Fruit fly (Drosophila melanogaster) whole organism, embryonic: ENCODE results near the gene Tcs4.

Experiments
- Ada2b ChIP-seq: fragments of 200-800 bp; sonication (Bioruptor generic); IDR thresholded peaks from 2 replicates; pipeline ENCODE4 v1.3.6; 2022; ENCODE audit warnings: missing biosample characterization, missing genetic modification characterization
- Bgb ChIP-seq: fragments of 200-800 bp; sonication (Bioruptor generic); IDR thresholded peaks from 2 replicates; pipeline ENCODE4 v1.3.6; 2022; ENCODE audit warnings: missing biosample characterization, missing genetic modification characterization; ENCODE audit not compliant: partially characterized antibody
- CG10267 ChIP-seq: fragments of 200-800 bp; sonication (Bioruptor generic); optimal IDR thresholded peaks from 2 replicates; lab custom pipeline; 2018; ENCODE audit warnings: missing biosample characterization, mild to moderate bottlenecking, missing genetic modification characterization, moderate library complexity
- CG11085 ChIP-seq: fragments of 200-800 bp; sonication (Bioruptor generic); IDR thresholded peaks from 2 replicates; pipeline ENCODE4 v1.3.6; 2022; ENCODE audit warnings: missing biosample characterization, missing genetic modification characterization
- CG12659 ChIP-seq: fragments of 200-800 bp; sonication (Bioruptor generic); optimal IDR thresholded peaks from 3 replicates; lab custom pipeline; 2017; ENCODE audit warnings: mild to moderate bottlenecking, missing biosample characterization, missing genetic modification reagents, missing genetic modification characterization
- CG13287 ChIP-seq: fragments of 200-800 bp; sonication (Bioruptor generic); IDR thresholded peaks from 2 replicates; pipeline ENCODE4 v1.3.6; 2022; ENCODE audit warnings: missing biosample characterization, missing genetic modification characterization; ENCODE audit not compliant: partially characterized antibody
- CG14441 ChIP-seq: fragments of 200-800 bp; sonication (Bioruptor generic); IDR thresholded peaks from 2 replicates; pipeline ENCODE4 v1.3.6; 2022; ENCODE audit warnings: missing biosample characterization, missing genetic modification characterization
- CG15514 ChIP-seq: fragments of 200-800 bp; sonication (Bioruptor generic); optimal IDR thresholded peaks from 3 replicates; lab custom pipeline; 2017; ENCODE audit warnings: missing biosample characterization, missing genetic modification characterization, mild to moderate bottlenecking, moderate library complexity, missing genetic modification reagents
- CG1602 ChIP-seq: fragments of 200-800 bp; sonication (Bioruptor generic); optimal IDR thresholded peaks from 3 replicates; lab custom pipeline; 2016; ENCODE audit warnings: missing biosample characterization, missing genetic modification characterization
- CG2116 ChIP-seq: fragments of 200-800 bp; sonication (Bioruptor generic); optimal IDR thresholded peaks from 3 replicates; lab custom pipeline; 2018; ENCODE audit warnings: missing biosample characterization, mild to moderate bottlenecking, missing genetic modification characterization
- CG30020 ChIP-seq: fragments of 200-800 bp; optimal IDR thresholded peaks from 2 replicates; lab custom pipeline; 2019; ENCODE audit warnings: missing biosample characterization, mild to moderate bottlenecking, missing genetic modification characterization, moderate library complexity
- CG34224 ChIP-seq: fragments of 200-800 bp; sonication (Bioruptor generic); IDR thresholded peaks from 3 replicates; pipeline ENCODE4 v1.3.6; 2022; ENCODE audit warnings: missing biosample characterization, missing genetic modification characterization; ENCODE audit not compliant: partially characterized antibody
- CG6791 ChIP-seq: fragments of 200-800 bp; sonication (Bioruptor generic); IDR thresholded peaks from 3 replicates; pipeline ENCODE4 v1.3.6; 2022; ENCODE audit warnings: missing biosample characterization, missing genetic modification characterization; ENCODE audit not compliant: partially characterized antibody
- CG8290 ChIP-seq, 3 experiments: fragments of 200-800 bp; sonication (Bioruptor generic); optimal IDR thresholded peaks; 2 replicates each; lab custom pipeline; 2016 to 2019; ENCODE audit warnings: missing biosample characterization in 3 of 3, missing genetic modification characterization in 3 of 3, mild to moderate bottlenecking in 2 of 3, moderate library complexity in 1 of 3
- CG9797 ChIP-seq: fragments of 200-800 bp; sonication (Bioruptor generic); optimal IDR thresholded peaks from 3 replicates; lab custom pipeline; 2018; ENCODE audit warnings: missing biosample characterization, mild to moderate bottlenecking, missing genetic modification characterization
- Dll ChIP-seq: fragments of 200-800 bp; sonication (Bioruptor generic); IDR thresholded peaks from 4 replicates; pipeline ENCODE4 v1.3.6; 2022; ENCODE audit warnings: missing biosample characterization, missing genetic modification characterization; ENCODE audit not compliant: partially characterized antibody
- E2f2 ChIP-seq: fragments of 200-800 bp; sonication (Bioruptor generic); IDR thresholded peaks from 2 replicates; pipeline ENCODE4 v1.3.6; 2022; ENCODE audit warnings: missing biosample characterization, missing genetic modification characterization
- Hmx ChIP-seq: fragments of 200-800 bp; sonication (Bioruptor generic); optimal IDR thresholded peaks from 2 replicates; lab custom pipeline; 2016; ENCODE audit warnings: missing biosample characterization, missing genetic modification characterization
- Lhr ChIP-seq: fragments of 200-800 bp; sonication (Bioruptor generic); optimal IDR thresholded peaks from 3 replicates; lab custom pipeline; 2017; ENCODE audit warnings: mild to moderate bottlenecking, missing biosample characterization, missing genetic modification reagents, missing genetic modification characterization
- MBD-R2 ChIP-seq: fragments of 200-800 bp; sonication (Bioruptor generic); IDR thresholded peaks from 2 replicates; pipeline ENCODE4 v1.3.6; 2022; ENCODE audit warnings: missing biosample characterization, missing genetic modification characterization
- MESR4 ChIP-seq: fragments of 200-800 bp; sonication (Bioruptor generic); optimal IDR thresholded peaks from 2 replicates; lab custom pipeline; 2018; ENCODE audit warnings: missing biosample characterization, mild to moderate bottlenecking, missing genetic modification characterization, moderate library complexity
- Oli ChIP-seq: fragments of 200-800 bp; sonication (Bioruptor generic); optimal IDR thresholded peaks from 2 replicates; lab custom pipeline; 2018; ENCODE audit warnings: missing biosample characterization, mild to moderate bottlenecking, missing genetic modification characterization, moderate library complexity
- Scr ChIP-seq: fragments of 200-800 bp; sonication (Bioruptor generic); IDR thresholded peaks from 2 replicates; pipeline ENCODE4 v1.3.6; 2022; ENCODE audit warnings: missing biosample characterization, missing genetic modification characterization; ENCODE audit not compliant: partially characterized antibody
- Sry-β ChIP-seq: fragments of 200-800 bp; sonication (Bioruptor generic); optimal IDR thresholded peaks from 2 replicates; lab custom pipeline; 2018; ENCODE audit warnings: missing biosample characterization, mild to moderate bottlenecking, missing genetic modification characterization, moderate library complexity
- YL-1 ChIP-seq: fragments of 200-800 bp; sonication (Bioruptor generic); optimal IDR thresholded peaks from 3 replicates; lab custom pipeline; 2017; ENCODE audit warnings: missing biosample characterization, mild to moderate bottlenecking, missing genetic modification characterization
- amos ChIP-seq: fragments of 200-800 bp; sonication (Bioruptor generic); IDR thresholded peaks from 2 replicates; pipeline ENCODE4 v1.3.6; 2022; ENCODE audit warnings: missing biosample characterization, missing genetic modification characterization; ENCODE audit not compliant: partially characterized antibody
- ato ChIP-seq: fragments of 200-800 bp; sonication (Bioruptor generic); IDR thresholded peaks from 2 replicates; pipeline ENCODE4 v1.3.6; 2022; ENCODE audit warnings: missing biosample characterization, missing genetic modification characterization; ENCODE audit not compliant: partially characterized antibody
- bab2 ChIP-seq: fragments of 200-800 bp; sonication (Bioruptor generic); optimal IDR thresholded peaks from 2 replicates; lab custom pipeline; 2016; ENCODE audit warnings: missing biosample characterization, missing genetic modification characterization
- cad ChIP-seq: fragments of >200 bp; optimal IDR thresholded peaks from 2 replicates; lab custom pipeline; 2017; ENCODE audit warnings: missing biosample characterization, missing genetic modification characterization
- cg ChIP-seq: fragments of 200-800 bp; sonication (Bioruptor generic); optimal IDR thresholded peaks from 3 replicates; lab custom pipeline; 2019; ENCODE audit warnings: missing biosample characterization, mild to moderate bottlenecking, missing genetic modification characterization, moderate library complexity
- gfzf ChIP-seq: fragments of 200-800 bp; sonication (Bioruptor generic); optimal IDR thresholded peaks from 2 replicates; lab custom pipeline; 2016; ENCODE audit warnings: missing biosample characterization, mild to moderate bottlenecking, missing genetic modification characterization, moderate library complexity
- h ChIP-seq: fragments of >200 bp; optimal IDR thresholded peaks from 2 replicates; lab custom pipeline; 2017
- mld ChIP-seq: fragments of 200-800 bp; sonication (Bioruptor generic); IDR thresholded peaks from 3 replicates; pipeline ENCODE4 v1.3.6; 2022; ENCODE audit warnings: missing biosample characterization, missing genetic modification characterization; ENCODE audit not compliant: partially characterized antibody
- nmo ChIP-seq: fragments of 200-800 bp; sonication (Bioruptor generic); optimal IDR thresholded peaks from 2 replicates; lab custom pipeline; 2018; ENCODE audit warnings: missing biosample characterization, mild to moderate bottlenecking, missing genetic modification characterization, moderate library complexity
- sima ChIP-seq: fragments of 200-800 bp; sonication (Bioruptor generic); optimal IDR thresholded peaks from 2 replicates; lab custom pipeline; 2016; ENCODE audit warnings: missing biosample characterization, missing genetic modification characterization
- tio ChIP-seq: fragments of 200-800 bp; sonication (Bioruptor generic); optimal IDR thresholded peaks from 2 replicates; lab custom pipeline; 2017; ENCODE audit warnings: missing biosample characterization, missing genetic modification characterization, inconsistent platforms
- trem ChIP-seq: fragments of 200-800 bp; optimal IDR thresholded peaks from 3 replicates; lab custom pipeline; 2019; ENCODE audit warnings: missing biosample characterization, mild to moderate bottlenecking, missing genetic modification characterization, moderate library complexity
- unc-4 ChIP-seq: fragments of 200-800 bp; sonication (Bioruptor generic); IDR thresholded peaks from 2 replicates; pipeline ENCODE4 v1.3.6; 2022; ENCODE audit warnings: missing biosample characterization, missing genetic modification characterization; ENCODE audit not compliant: partially characterized antibody

The Tcs4 gene

dm6 chrX:19730844-19731243 is 29.3 kb upstream of the Tcs4 start, which contains the start of gene AP-1-2beta (continued):
- TF ChIP-seq sima (no peak), CG30020 (peak; percentile 28), E2f2 (GFP tag; lab: Robert Waterston, UW) (peak; percentile 79), cad (GFP tag; lab: Kevin White, UChicago) (no peak), Dll (GFP tag; lab: Robert Waterston, UW) (0 out of 4 replicates have a peak, but pooled peaks have one; percentile 48), h (lab: Kevin White, UChicago) (no peak), CG34224 (GFP tag; lab: Robert Waterston, UW) (peak; percentile 26; the same call in 1 of the 3 replicates), cg (GFP tag; lab: Kevin White, UChicago) (peak; percentile 17), Lhr (GFP tag; lab: Kevin White, UChicago) (peak; percentile 11), bab2 (GFP tag; lab: Kevin White, UChicago) (no peak), Bgb (GFP tag; lab: Robert Waterston, UW) (no peak), tio (GFP tag; lab: Kevin White, UChicago) (no peak), nmo (peak; percentile 8), CG12659 (GFP tag; lab: Kevin White, UChicago) (peak; percentile 21), Hmx (GFP tag; lab: Kevin White, UChicago) (no peak), gfzf (peak; percentile 78), trem (tag; lab: Kevin White, UChicago) (peak; percentile 43), CG15514 (GFP tag; lab: Kevin White, UChicago) (peak; percentile 9), CG13287 (GFP tag; lab: Robert Waterston, UW) (peak; percentile 57), MESR4 (peak; percentile 89), Sry-β (no peak), CG6791 (GFP tag; lab: Robert Waterston, UW) (peak; percentile 72; the same call in 2 of the 3 replicates), Ada2b (no peak), mld (GFP tag; lab: Robert Waterston, UW) (peak; percentile 54; the same call in 1 of the 3 replicates), unc-4 (GFP tag; lab: Robert Waterston, UW) (0 out of 2 replicates have a peak, but pooled peaks have one; percentile 40), MBD-R2 (GFP tag; lab: Robert Waterston, UW) (peak; percentile 44; the same call in 1 of the 2 replicates), Scr (GFP tag; lab: Robert Waterston, UW) (peak; percentile 38), CG11085 (no peak), CG9797 (peak; percentile 75), CG1602 (GFP tag; lab: Kevin White, UChicago) (no peak), ato (GFP tag; lab: Robert Waterston, UW) (0 out of 2 replicates have a peak, but pooled peaks have one; percentile 47), CG8290 (GFP tag; optimal IDR thresholded peaks at IDR 0.05; lab: Kevin White, UChicago) (peak; percentile 20), CG8290 (tag; optimal IDR thresholded peaks at IDR 0.05; lab: Kevin White, UChicago) (no peak), amos (peak; percentile 37; the same call in 1 of the 2 replicates), CG2116 (GFP tag; lab: Kevin White, UChicago) (peak; percentile 64), CG10267 (tag; lab: Kevin White, UChicago) (peak; percentile 9), CG14441 (no peak), Oli (no peak), YL-1 (peak; percentile 70)
